Worm (Caenorhabditis elegans): ENCODE measurements around the gene ZK1098.9.

- TF ChIP-seq B0310.2 (tag; optimal IDR thresholded peaks at IDR 0.05) (no peak), ama-1 (optimal IDR thresholded peaks at IDR 0.05) (no peak), ceh-36 (tag; optimal IDR thresholded peaks at IDR 0.05) (no peak), tbx-37 (GFP tag; conservative IDR thresholded peaks at IDR 0.05) (no peak)
Observed at ce11 chrIII:9592118-9592517, 47.9 kb downstream of the ZK1098.9 start, which contains the start of gene acox-1.5.

Measured in whole organism, early embryonic.